Fruit fly (Drosophila melanogaster): ENCODE data around the gene CG9609.

CG9609 gene

dm6 chrX:16772882-16773827 lies 13.7 kb downstream of the CG9609 start (continued):
- TF ChIP-seq sim (GFP tag; IDR thresholded peaks at IDR 0.05) (peak; percentile 48; the same call in 1 of the 2 replicates), nom (GFP tag; optimal IDR thresholded peaks at IDR 0.05) (peak; percentile 17), Bgb (GFP tag; IDR thresholded peaks at IDR 0.05; ENCODE audit: partially characterized antibody) (no peak), sna (GFP tag; IDR thresholded peaks at IDR 0.05; ENCODE audit: partially characterized antibody) (no peak), ewg (GFP tag; optimal IDR thresholded peaks at IDR 0.05) (peak; percentile 1), Sry-δ (GFP tag; optimal IDR thresholded peaks at IDR 0.05) (peak; percentile 22), stwl (tag; optimal IDR thresholded peaks at IDR 0.05) (peak; percentile 1), CG13624 (GFP tag; optimal IDR thresholded peaks at IDR 0.05) (peak; percentile 52), cato (GFP tag; optimal IDR thresholded peaks at IDR 0.05; ENCODE audit: borderline replicate concordance) (peak; percentile 25), CG6272 (GFP tag; IDR thresholded peaks at IDR 0.05) (0 out of 2 replicates have a peak, but pooled peaks have one; percentile 42), CG17361 (GFP tag; IDR thresholded peaks at IDR 0.05) (peak; percentile 62), CG8765 (GFP tag; IDR thresholded peaks at IDR 0.05) (peak; percentile 82), zfh2 (GFP tag; optimal IDR thresholded peaks at IDR 0.05) (no peak), CG30020 (tag; optimal IDR thresholded peaks at IDR 0.05) (no peak), gce (GFP tag; IDR thresholded peaks at IDR 0.05) (peak; percentile 78), CG4820 (GFP tag; optimal IDR thresholded peaks at IDR 0.05) (peak; percentile 70), Fer2 (tag; optimal IDR thresholded peaks at IDR 0.05) (no peak), kay (GFP tag; optimal IDR thresholded peaks at IDR 0.05) (peak; percentile 64), Hand (GFP tag; optimal IDR thresholded peaks at IDR 0.05) (no peak), Jarid2 (GFP tag; optimal IDR thresholded peaks at IDR 0.05) (peak; percentile 16), Max (GFP tag; optimal IDR thresholded peaks at IDR 0.05) (peak; percentile 44), CG2712 (tag; optimal IDR thresholded peaks at IDR 0.05) (peak; percentile 78), dan (GFP tag; IDR thresholded peaks at IDR 0.05) (peak; percentile 64; the same call in 1 of the 2 replicates), CG6689 (GFP tag; IDR thresholded peaks at IDR 0.05) (peak; percentile 64), NK7.1 (GFP tag; optimal IDR thresholded peaks at IDR 0.05) (peak; percentile 7), oc (tag; optimal IDR thresholded peaks at IDR 0.05) (no peak), chif (GFP tag; optimal IDR thresholded peaks at IDR 0.05) (peak; percentile 30 to 55), Blimp-1 (GFP tag; optimal IDR thresholded peaks at IDR 0.05) (peak; percentile 73), onecut (GFP tag; IDR thresholded peaks at IDR 0.05) (peak; percentile 61), Stat92E (GFP tag; optimal IDR thresholded peaks at IDR 0.05) (no peak), CG8478 (optimal IDR thresholded peaks at IDR 0.05) (no peak), CG9876 (GFP tag; optimal IDR thresholded peaks at IDR 0.05) (no peak), Hsf (GFP tag; optimal IDR thresholded peaks at IDR 0.05) (peak; percentile 33), CG16779 (GFP tag; IDR thresholded peaks at IDR 0.05) (no peak), bbx (GFP tag; IDR thresholded peaks at IDR 0.05; ENCODE audit: partially characterized antibody) (no peak), lilli (GFP tag; optimal IDR thresholded peaks at IDR 0.05) (peak; percentile 42), CG18619 (GFP tag; optimal IDR thresholded peaks at IDR 0.05) (no peak), CG11695 (GFP tag; IDR thresholded peaks at IDR 0.05) (peak; percentile 65; the same call in 1 of the 3 replicates), CG7271 (tag; optimal IDR thresholded peaks at IDR 0.05) (no peak), CG30431 (GFP tag; optimal IDR thresholded peaks at IDR 0.05) (peak; percentile 46)
